Fruit fly (Drosophila melanogaster) whole organism, prepupa: ENCODE measurements around the gene CG17141.

ENCODE experiments used
- Blimp-1 ChIP-seq: fragments of 200-800 bp; sonication (Bioruptor generic); optimal IDR thresholded peaks from 3 replicates; lab custom pipeline; 2017; ENCODE audit warnings: missing biosample characterization, missing genetic modification characterization, mild to moderate bottlenecking, moderate library complexity, missing genetic modification reagents
- CG11294 ChIP-seq: fragments of 200-800 bp; sonication (Bioruptor generic); IDR thresholded peaks from 2 replicates; pipeline ENCODE4 v1.3.6; 2022; ENCODE audit warnings: missing biosample characterization, missing genetic modification characterization
- CG15336 ChIP-seq: fragments of 200-800 bp; sonication (Bioruptor generic); IDR thresholded peaks from 2 replicates; pipeline ENCODE4 v1.3.6; 2022; ENCODE audit warnings: missing biosample characterization, missing genetic modification characterization
- CG3032 ChIP-seq: fragments of 200-800 bp; optimal IDR thresholded peaks from 2 replicates; lab custom pipeline; 2019; ENCODE audit warnings: missing biosample characterization, mild to moderate bottlenecking, missing genetic modification characterization, moderate library complexity
- CG31627 ChIP-seq: fragments of 200-800 bp; sonication (Bioruptor generic); optimal IDR thresholded peaks from 3 replicates; lab custom pipeline; 2016; ENCODE audit warnings: missing biosample characterization, missing genetic modification characterization
- CG34406 ChIP-seq: fragments of 200-800 bp; sonication (Bioruptor generic); optimal IDR thresholded peaks from 3 replicates; lab custom pipeline; 2016; ENCODE audit warnings: missing biosample characterization, missing genetic modification characterization
- CG4318 ChIP-seq: fragments of 200-800 bp; sonication (Bioruptor generic); optimal IDR thresholded peaks from 3 replicates; lab custom pipeline; 2017; ENCODE audit warnings: missing biosample characterization, mild to moderate bottlenecking, missing genetic modification characterization
- CG6163 ChIP-seq: fragments of 200-800 bp; sonication (Bioruptor generic); IDR thresholded peaks from 3 replicates; pipeline ENCODE4 v1.3.6; 2022; ENCODE audit warnings: missing biosample characterization, missing genetic modification characterization
- CG6792 ChIP-seq: fragments of 200-800 bp; sonication (Bioruptor generic); optimal IDR thresholded peaks from 3 replicates; lab custom pipeline; 2016; ENCODE audit warnings: missing biosample characterization, missing genetic modification characterization
- CG6808 ChIP-seq: fragments of 200-800 bp; sonication (Bioruptor generic); optimal IDR thresholded peaks from 3 replicates; lab custom pipeline; 2017; ENCODE audit warnings: missing biosample characterization, missing genetic modification characterization, mild to moderate bottlenecking, moderate library complexity, missing genetic modification reagents
- CG6854 ChIP-seq: fragments of 200-800 bp; sonication (Bioruptor generic); optimal IDR thresholded peaks from 2 replicates; lab custom pipeline; 2017; ENCODE audit warnings: missing biosample characterization, mild to moderate bottlenecking, missing genetic modification characterization
- CG8319 ChIP-seq: fragments of 200-800 bp; sonication (Bioruptor generic); optimal IDR thresholded peaks from 3 replicates; lab custom pipeline; 2016; ENCODE audit warnings: missing biosample characterization, missing genetic modification characterization
- CG9139 ChIP-seq: fragments of 200-800 bp; sonication (Bioruptor generic); optimal IDR thresholded peaks from 3 replicates; lab custom pipeline; 2017; ENCODE audit warnings: missing biosample characterization, mild to moderate bottlenecking, missing genetic modification characterization
- Eip75B ChIP-seq: fragments of 200-800 bp; sonication (Bioruptor generic); optimal IDR thresholded peaks from 3 replicates; lab custom pipeline; 2016; ENCODE audit warnings: missing biosample characterization, missing genetic modification characterization
- Eip78C ChIP-seq: fragments of 200-800 bp; sonication (Bioruptor generic); peaks from one replicate; lab custom pipeline; 2016; ENCODE audit warnings: missing biosample characterization, missing genetic modification characterization
- Eip93F ChIP-seq: fragments of 200-800 bp; sonication (Bioruptor generic); optimal IDR thresholded peaks from 2 replicates; lab custom pipeline; 2016; ENCODE audit warnings: missing biosample characterization, mild to moderate bottlenecking, missing genetic modification characterization
- Ets96B ChIP-seq: fragments of 200-800 bp; optimal IDR thresholded peaks from 2 replicates; lab custom pipeline; 2019; ENCODE audit warnings: missing biosample characterization, mild to moderate bottlenecking, missing genetic modification characterization, moderate library complexity
- Hr38 ChIP-seq: sonication (Bioruptor generic); optimal IDR thresholded peaks from 2 replicates; lab custom pipeline; 2016; ENCODE audit warnings: missing biosample characterization, missing genetic modification characterization
- Hr39 ChIP-seq: fragments of 200-800 bp; sonication (Bioruptor generic); optimal IDR thresholded peaks from 2 replicates; lab custom pipeline; 2016; ENCODE audit warnings: missing biosample characterization, missing genetic modification characterization
- Hr4 ChIP-seq: fragments of 200-800 bp; sonication (Bioruptor generic); optimal IDR thresholded peaks from 3 replicates; lab custom pipeline; 2016; ENCODE audit warnings: missing biosample characterization, missing genetic modification characterization
- Lpt ChIP-seq: fragments of 200-800 bp; sonication (Bioruptor generic); optimal IDR thresholded peaks from 3 replicates; lab custom pipeline; 2016; ENCODE audit warnings: missing biosample characterization, missing genetic modification characterization
- Met ChIP-seq: fragments of 200-800 bp; sonication (Bioruptor generic); optimal IDR thresholded peaks from 3 replicates; lab custom pipeline; 2016; ENCODE audit warnings: missing biosample characterization, missing genetic modification characterization
- OdsH ChIP-seq: fragments of 200-800 bp; sonication (Bioruptor generic); optimal IDR thresholded peaks from 3 replicates; lab custom pipeline; 2016; ENCODE audit warnings: missing biosample characterization, missing genetic modification characterization
- Smox ChIP-seq: fragments of 200-800 bp; sonication (Bioruptor generic); optimal IDR thresholded peaks from 3 replicates; lab custom pipeline; 2016; ENCODE audit warnings: missing biosample characterization, missing genetic modification characterization
- Sox102F ChIP-seq: fragments of 200-800 bp; sonication (Bioruptor generic); optimal IDR thresholded peaks from 2 replicates; lab custom pipeline; 2016; ENCODE audit warnings: missing biosample characterization, mild to moderate bottlenecking, missing genetic modification characterization
- Sox15 ChIP-seq: fragments of 200-800 bp; sonication (Bioruptor generic); optimal IDR thresholded peaks from 3 replicates; lab custom pipeline; 2016; ENCODE audit warnings: missing biosample characterization, missing genetic modification characterization
- cyc ChIP-seq: fragments of 200-800 bp; sonication (Bioruptor generic); optimal IDR thresholded peaks from 3 replicates; lab custom pipeline; 2016; ENCODE audit warnings: missing biosample characterization, missing genetic modification characterization
- dac ChIP-seq: fragments of 200-800 bp; sonication (Bioruptor generic); optimal IDR thresholded peaks from 2 replicates; lab custom pipeline; 2017; ENCODE audit warnings: missing biosample characterization, mild to moderate bottlenecking, missing genetic modification characterization
- dsx ChIP-seq: fragments of 200-800 bp; optimal IDR thresholded peaks from 3 replicates; lab custom pipeline; 2019; ENCODE audit warnings: missing biosample characterization, mild to moderate bottlenecking, missing genetic modification characterization, moderate library complexity; ENCODE audit not compliant: poor library complexity, severe bottlenecking
- eg ChIP-seq: fragments of 200-800 bp; sonication (Bioruptor generic); IDR thresholded peaks from 3 replicates; pipeline ENCODE4 v1.3.6; 2022; ENCODE audit warnings: missing biosample characterization, missing genetic modification characterization
- esn ChIP-seq: fragments of 200-800 bp; sonication (Bioruptor generic); optimal IDR thresholded peaks from 2 replicates; lab custom pipeline; 2016; ENCODE audit warnings: missing biosample characterization, mild to moderate bottlenecking, missing genetic modification characterization, moderate library complexity
- fd85E ChIP-seq: fragments of 200-800 bp; sonication (Bioruptor generic); optimal IDR thresholded peaks from 3 replicates; lab custom pipeline; 2016; ENCODE audit warnings: missing biosample characterization, missing genetic modification characterization
- fkh ChIP-seq: fragments of 200-800 bp; sonication (Bioruptor generic); optimal IDR thresholded peaks from 3 replicates; lab custom pipeline; 2017; ENCODE audit warnings: missing biosample characterization, mild to moderate bottlenecking, missing genetic modification characterization, moderate library complexity
- pdm3 ChIP-seq: fragments of 200-800 bp; sonication (Bioruptor generic); optimal IDR thresholded peaks from 3 replicates; lab custom pipeline; 2016; ENCODE audit warnings: missing biosample characterization, missing genetic modification characterization
- salr ChIP-seq, 2 experiments: fragments of 200-800 bp; sonication (Bioruptor generic); optimal IDR thresholded peaks; 3 replicates each; lab custom pipeline; 2016 to 2018; ENCODE audit warnings: missing biosample characterization in 2 of 2, missing genetic modification characterization in 2 of 2, mild to moderate bottlenecking in 1 of 2
- spab ChIP-seq: fragments of 200-800 bp; sonication (Bioruptor generic); optimal IDR thresholded peaks from 2 replicates; lab custom pipeline; 2017; ENCODE audit warnings: missing biosample characterization, mild to moderate bottlenecking, missing genetic modification characterization, missing genetic modification reagents
- ss ChIP-seq, 2 experiments: fragments of 200-800 bp; sonication (Bioruptor generic); optimal IDR thresholded peaks; 2 replicates in 1 of 2; 3 replicates in 1 of 2; lab custom pipeline; 2017 to 2018; ENCODE audit warnings: mild to moderate bottlenecking in 2 of 2, missing biosample characterization in 2 of 2, missing genetic modification characterization in 2 of 2, moderate library complexity in 1 of 2
- svp ChIP-seq: fragments of 200-800 bp; sonication (Bioruptor generic); peaks from one replicate; lab custom pipeline; 2016; ENCODE audit warnings: missing biosample characterization, missing genetic modification characterization
- vri ChIP-seq: fragments of 200-800 bp; sonication (Bioruptor generic); optimal IDR thresholded peaks from 3 replicates; lab custom pipeline; 2016; ENCODE audit warnings: missing biosample characterization, mild to moderate bottlenecking, missing genetic modification characterization

Gene CG17141

dm6 chr3R:22753895-22754774, 6.7 kb upstream of the CG17141 start (continued):
- TF ChIP-seq dac (GFP tag; lab: Kevin White, UChicago) (peak; percentile 10), Sox15 (no peak), spab (GFP tag; lab: Kevin White, UChicago) (no peak), Ets96B (tag; lab: Kevin White, UChicago) (no peak), CG3032 (tag; lab: Kevin White, UChicago) (no peak), fkh (GFP tag; lab: Kevin White, UChicago) (no peak), CG8319 (GFP tag; lab: Kevin White, UChicago) (no peak), Hr38 (no peak), Met (GFP tag; lab: Kevin White, UChicago) (no peak), salr (GFP tag; optimal IDR thresholded peaks at IDR 0.05; lab: Kevin White, UChicago) (peak in 1 of 2 experiments; percentile 60), CG6163 (GFP tag; lab: Robert Waterston, UW) (peak; percentile 68), CG11294 (peak; percentile 13; the same call in 1 of the 2 replicates), Eip93F (no peak), CG34406 (GFP tag; lab: Kevin White, UChicago) (no peak), Lpt (no peak), Smox (no peak), vri (GFP tag; lab: Kevin White, UChicago) (no peak), pdm3 (GFP tag; lab: Kevin White, UChicago) (no peak), CG6792 (GFP tag; lab: Kevin White, UChicago) (no peak)
- TF ChIP-seq, all 60 proteins: peak for 19

- TF ChIP-seq fkh (GFP tag; lab: Kevin White, UChicago): peak; percentile 71
- no peak for TF ChIP-seq CG6854 (GFP tag; lab: Kevin White, UChicago)
- no peak for TF ChIP-seq Eip75B
- no peak for TF ChIP-seq CG3032 (tag; lab: Kevin White, UChicago)
- no peak for TF ChIP-seq CG4318 (GFP tag; lab: Kevin White, UChicago)
- TF ChIP-seq ss (GFP tag; optimal IDR thresholded peaks at IDR 0.05; lab: Kevin White, UChicago): peak in 1 of 2 experiments; percentile 38
- TF ChIP-seq dac (GFP tag; lab: Kevin White, UChicago): no peak
- TF ChIP-seq Hr39 (GFP tag; lab: Kevin White, UChicago): no peak
- TF ChIP-seq, all 60 proteins: peak for 2
Measured at dm6 chr3R:22753600-22753894, 6.1 kb upstream of the CG17141 start.

- TF ChIP-seq CG6854 (GFP tag; lab: Kevin White, UChicago): no peak
- TF ChIP-seq svp: peak; percentile 35
- TF ChIP-seq Eip78C (GFP tag; lab: Kevin White, UChicago): peak; percentile 21
- 0 out of 3 replicates have a peak, but pooled peaks have one; percentile 12 for TF ChIP-seq eg (GFP tag; lab: Robert Waterston, UW)
- no peak for TF ChIP-seq OdsH (GFP tag; lab: Kevin White, UChicago)
- TF ChIP-seq cyc (GFP tag; lab: Kevin White, UChicago): no peak
- no peak for TF ChIP-seq Hr4 (GFP tag; lab: Kevin White, UChicago)
- TF ChIP-seq, all 60 proteins: peak for 3
Measured at dm6 chr3R:22752929-22753328, 5.5 kb upstream of the CG17141 start.

- TF ChIP-seq CG34406 (GFP tag; lab: Kevin White, UChicago) (no peak), svp (peak; percentile 69), CG8319 (GFP tag; lab: Kevin White, UChicago) (no peak), Met (GFP tag; lab: Kevin White, UChicago) (no peak)
Measured at dm6 chr3R:22751698-22752097, 4.3 kb upstream of the CG17141 start.

dm6 chr3R:22751111-22751510, 3.7 kb upstream of the CG17141 start:
- TF ChIP-seq Ets96B (tag; lab: Kevin White, UChicago) (peak; percentile 18), CG15336 (GFP tag; lab: Robert Waterston, UW) (peak; percentile 64; the same call in 1 of the 2 replicates), CG11294 (no peak), dsx (GFP tag; lab: Kevin White, UChicago) (no peak), CG6792 (GFP tag; lab: Kevin White, UChicago) (peak; percentile 29), Met (GFP tag; lab: Kevin White, UChicago) (peak; percentile 36), Sox102F (GFP tag; lab: Kevin White, UChicago) (peak; percentile 26), Lpt (no peak), CG6808 (no peak), spab (GFP tag; lab: Kevin White, UChicago) (no peak), CG31627 (peak; percentile 24), fd85E (GFP tag; lab: Kevin White, UChicago) (no peak), Blimp-1 (GFP tag; lab: Kevin White, UChicago) (no peak), fkh (GFP tag; lab: Kevin White, UChicago) (peak; percentile 9), OdsH (GFP tag; lab: Kevin White, UChicago) (peak; percentile 45), esn (GFP tag; lab: Kevin White, UChicago) (no peak), ss (GFP tag; optimal IDR thresholded peaks at IDR 0.05; lab: Kevin White, UChicago) (no peak), salr (GFP tag; optimal IDR thresholded peaks at IDR 0.05; lab: Kevin White, UChicago) (no peak), eg (GFP tag; lab: Robert Waterston, UW) (peak; percentile 62; the same call in 2 of the 3 replicates), CG6163 (GFP tag; lab: Robert Waterston, UW) (peak; percentile 57), CG9139 (GFP tag; lab: Kevin White, UChicago) (no peak), CG8319 (GFP tag; lab: Kevin White, UChicago) (peak; percentile 6)
